Fruit fly (Drosophila melanogaster): ENCODE measurements around the gene CG13731.

dm6 chr3L:17381990-17382389 is 6.8 kb downstream of the CG13731 start:
- TF ChIP-seq psq (optimal IDR thresholded peaks at IDR 0.05) (no peak), usp (GFP tag; optimal IDR thresholded peaks at IDR 0.05) (no peak)

Data from whole organism.